Fruit fly (Drosophila melanogaster) whole organism, adult: ENCODE measurements around the gene Dnai2.
A peak's percentile ranks its signal among the peaks of the same experiment; 100 is the strongest.

Experiments
- CG1620 ChIP-seq: fragments of 200-800 bp; sonication (Bioruptor generic); optimal IDR thresholded peaks from 2 replicates; lab custom pipeline; 2016; ENCODE audit warnings: missing biosample characterization, missing genetic modification characterization
- CG5204 ChIP-seq: fragments of 200-800 bp; sonication (Bioruptor generic); optimal IDR thresholded peaks from 2 replicates; lab custom pipeline; 2016; ENCODE audit warnings: missing biosample characterization, missing genetic modification characterization
- CG7045 ChIP-seq: fragments of 200-800 bp; sonication (Bioruptor generic); optimal IDR thresholded peaks from 2 replicates; lab custom pipeline; 2017; ENCODE audit warnings: missing biosample characterization, mild to moderate bottlenecking, missing genetic modification characterization
- CG7101 ChIP-seq: fragments of 200-800 bp; sonication (Bioruptor generic); optimal IDR thresholded peaks from 2 replicates; lab custom pipeline; 2018; ENCODE audit warnings: missing biosample characterization, mild to moderate bottlenecking, missing genetic modification characterization, moderate library complexity
- Clk ChIP-seq: fragments of 200-800 bp; sonication (Bioruptor generic); optimal IDR thresholded peaks from 2 replicates; lab custom pipeline; 2017; ENCODE audit warnings: missing biosample characterization, missing genetic modification characterization
- Crg-1 ChIP-seq: fragments of 200-800 bp; sonication (Bioruptor generic); optimal IDR thresholded peaks from 2 replicates; lab custom pipeline; 2016; ENCODE audit warnings: missing biosample characterization, missing genetic modification characterization
- Hr96 ChIP-seq: fragments of 200-800 bp; sonication (Bioruptor generic); optimal IDR thresholded peaks from 2 replicates; lab custom pipeline; 2016; ENCODE audit warnings: missing biosample characterization, missing genetic modification characterization
- bab1 ChIP-seq: fragments of 200-800 bp; sonication (Bioruptor generic); optimal IDR thresholded peaks from 3 replicates; lab custom pipeline; 2019; ENCODE audit warnings: missing biosample characterization, mild to moderate bottlenecking, missing genetic modification characterization, moderate library complexity
- ovo ChIP-seq: fragments of 200-800 bp; sonication (Bioruptor generic); optimal IDR thresholded peaks from 2 replicates; lab custom pipeline; 2016; ENCODE audit warnings: missing biosample characterization, missing genetic modification characterization

DNA sequence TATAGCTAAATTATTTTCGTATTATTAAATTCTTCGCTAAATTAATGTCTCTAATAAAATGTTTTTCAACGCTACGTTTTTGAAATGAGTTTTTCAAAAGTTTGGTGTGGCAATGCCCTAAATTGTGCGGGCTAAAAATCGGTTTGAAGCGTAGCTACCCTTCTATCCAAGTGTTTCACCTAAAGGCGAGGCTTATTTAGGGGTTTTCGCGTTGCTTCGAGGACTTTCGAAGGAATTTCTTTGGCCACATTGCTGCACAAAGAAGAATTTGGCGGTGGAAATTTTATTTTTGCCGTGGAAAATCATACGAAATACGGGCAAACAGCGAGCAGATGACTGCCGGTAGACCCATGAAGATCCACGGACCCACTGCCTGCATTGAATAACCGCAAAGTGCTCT lies 17.3 kb downstream of the Dnai2 start, which contains the start of gene TfIIEalpha:
- TF ChIP-seq Hr96 (GFP tag; lab: Kevin White, UChicago) (no peak), ovo (no peak), CG5204 (no peak), bab1 (GFP tag; lab: Kevin White, UChicago) (peak; percentile 66), CG1620 (GFP tag; lab: Kevin White, UChicago) (no peak), Crg-1 (no peak), CG7045 (GFP tag; lab: Kevin White, UChicago) (no peak), CG7101 (tag; lab: Kevin White, UChicago) (no peak), Clk (GFP tag; lab: Kevin White, UChicago) (no peak)
